Worm (Caenorhabditis elegans) whole organism, mixed stage, embryonic: ENCODE measurements around the gene marg-1.

Source experiments
- M03D4.4 ChIP-seq: sonication (generic microtip); optimal IDR thresholded peaks from 2 replicates; lab custom pipeline; 2017; ENCODE audit warnings: mild to moderate bottlenecking, missing genetic modification characterization, missing compliant biosample characterization
- bed-3 ChIP-seq: fragments of 200-800 bp; sonication (Bioruptor generic); optimal IDR thresholded peaks from 3 replicates; lab custom pipeline; 2018; ENCODE audit warnings: mild to moderate bottlenecking, missing genetic modification characterization, moderate library complexity, missing compliant biosample characterization
- blmp-1 ChIP-seq: fragments of 150-350 bp; optimal IDR thresholded peaks from 2 replicates; lab custom pipeline; 2014; ENCODE audit warnings: missing biosample characterization, missing genetic modification characterization
- ceh-39 ChIP-seq: fragments of 150-350 bp; optimal IDR thresholded peaks from 2 replicates; lab custom pipeline; 2014; ENCODE audit warnings: missing biosample characterization, missing genetic modification characterization
- ceh-43 ChIP-seq: fragments of 200-800 bp; sonication (Bioruptor generic); optimal IDR thresholded peaks from 2 replicates; lab custom pipeline; 2018; ENCODE audit warnings: mild to moderate bottlenecking, missing genetic modification characterization, moderate library complexity, missing compliant biosample characterization
- ceh-83 ChIP-seq: fragments of 200-800 bp; sonication (Bioruptor generic); optimal IDR thresholded peaks from 2 replicates; lab custom pipeline; 2018; ENCODE audit warnings: mild to moderate bottlenecking, missing genetic modification characterization, missing compliant biosample characterization
- ces-1 ChIP-seq: fragments of 150-350 bp; optimal IDR thresholded peaks from 2 replicates; lab custom pipeline; 2014; ENCODE audit warnings: missing biosample characterization, missing genetic modification reagents, missing genetic modification characterization
- cnd-1 ChIP-seq: fragments of 200-800 bp; sonication (Bioruptor generic); optimal IDR thresholded peaks from 2 replicates; lab custom pipeline; 2018; ENCODE audit warnings: mild to moderate bottlenecking, missing genetic modification characterization, missing compliant biosample characterization
- drap-1 ChIP-seq: fragments of 200-800 bp; sonication (Bioruptor generic); optimal IDR thresholded peaks from 3 replicates; lab custom pipeline; 2018; ENCODE audit warnings: mild to moderate bottlenecking, missing genetic modification characterization, missing compliant biosample characterization
- elt-1 ChIP-seq: sonication (generic microtip); optimal IDR thresholded peaks from 2 replicates; lab custom pipeline; 2017; ENCODE audit warnings: missing genetic modification characterization, mild to moderate bottlenecking, missing compliant biosample characterization, antibody characterized with exemption, moderate library complexity, borderline replicate concordance; ENCODE audit not compliant: insufficient read depth
- elt-3 ChIP-seq: fragments of 150-350 bp; optimal IDR thresholded peaks from 2 replicates; lab custom pipeline; 2014; ENCODE audit warnings: missing biosample characterization, missing genetic modification characterization
- flh-1 ChIP-seq: fragments of 200-800 bp; sonication (Bioruptor generic); optimal IDR thresholded peaks from 2 replicates; lab custom pipeline; 2018; ENCODE audit warnings: mild to moderate bottlenecking, missing genetic modification characterization, moderate library complexity, missing compliant biosample characterization
- ham-2 ChIP-seq: fragments of 200-800 bp; sonication (Bioruptor generic); optimal IDR thresholded peaks from 2 replicates; lab custom pipeline; 2018; ENCODE audit warnings: mild to moderate bottlenecking, missing genetic modification characterization, missing compliant biosample characterization
- hlh-1 ChIP-seq: fragments of 150-350 bp; optimal IDR thresholded peaks from 2 replicates; lab custom pipeline; 2014; ENCODE audit warnings: missing biosample characterization, missing genetic modification reagents, missing genetic modification characterization
- lin-13 ChIP-seq: fragments of 150-350 bp; optimal IDR thresholded peaks from 2 replicates; lab custom pipeline; 2014; ENCODE audit warnings: missing biosample characterization, missing genetic modification characterization
- lin-32 ChIP-seq: fragments of 200-800 bp; sonication (Bioruptor generic); optimal IDR thresholded peaks from 2 replicates; lab custom pipeline; 2018; ENCODE audit warnings: mild to moderate bottlenecking, missing genetic modification characterization, missing compliant biosample characterization
- lsy-2 ChIP-seq: fragments of 150-350 bp; optimal IDR thresholded peaks from 2 replicates; lab custom pipeline; 2014; ENCODE audit warnings: missing biosample characterization, missing genetic modification characterization
- mab-5 ChIP-seq: fragments of 150-350 bp; optimal IDR thresholded peaks from 2 replicates; lab custom pipeline; 2014; ENCODE audit warnings: missing biosample characterization, missing genetic modification characterization
- mep-1 ChIP-seq: fragments of 150-350 bp; optimal IDR thresholded peaks from 2 replicates; lab custom pipeline; 2017; ENCODE audit warnings: missing biosample characterization, missing genetic modification reagents, missing genetic modification characterization, inconsistent platforms
- mls-2 ChIP-seq: sonication (generic microtip); optimal IDR thresholded peaks from 2 replicates; lab custom pipeline; 2016; ENCODE audit warnings: mild to moderate bottlenecking, missing genetic modification characterization, moderate library complexity, missing compliant biosample characterization
- nhr-12 ChIP-seq: fragments of 150-350 bp; optimal IDR thresholded peaks from 2 replicates; lab custom pipeline; 2014; ENCODE audit warnings: missing biosample characterization, missing genetic modification characterization
- nhr-2 ChIP-seq: fragments of 150-350 bp; optimal IDR thresholded peaks from 2 replicates; lab custom pipeline; 2014; ENCODE audit warnings: missing biosample characterization, missing genetic modification characterization
- nhr-237 ChIP-seq: fragments of 150-350 bp; optimal IDR thresholded peaks from 2 replicates; lab custom pipeline; 2014; ENCODE audit warnings: missing biosample characterization, missing genetic modification characterization
- nhr-28 ChIP-seq: fragments of 150-350 bp; optimal IDR thresholded peaks from 2 replicates; lab custom pipeline; 2014; ENCODE audit warnings: missing biosample characterization, missing genetic modification characterization
- nhr-76 ChIP-seq: sonication (generic microtip); optimal IDR thresholded peaks from 2 replicates; lab custom pipeline; 2017; ENCODE audit warnings: missing biosample characterization, missing genetic modification characterization
- pha-4 ChIP-seq: fragments of 150-350 bp; optimal IDR thresholded peaks from 2 replicates; lab custom pipeline; 2018; ENCODE audit warnings: missing biosample characterization, missing genetic modification reagents, missing genetic modification characterization
- sem-2 ChIP-seq: fragments of 200-800 bp; sonication (Bioruptor generic); optimal IDR thresholded peaks from 2 replicates; lab custom pipeline; 2018; ENCODE audit warnings: mild to moderate bottlenecking, missing genetic modification characterization, missing compliant biosample characterization
- snpc-4 ChIP-seq: fragments of 150-350 bp; optimal IDR thresholded peaks from 2 replicates; lab custom pipeline; 2014; ENCODE audit warnings: missing biosample characterization, missing genetic modification characterization
- sptf-1 ChIP-seq: sonication (generic microtip); optimal IDR thresholded peaks from 2 replicates; lab custom pipeline; 2017; ENCODE audit warnings: mild to moderate bottlenecking, missing genetic modification characterization, moderate library complexity, missing compliant biosample characterization
- tbx-8 ChIP-seq: fragments of 200-800 bp; sonication (Bioruptor generic); optimal IDR thresholded peaks from 2 replicates; lab custom pipeline; 2018; ENCODE audit warnings: mild to moderate bottlenecking, missing genetic modification characterization, moderate library complexity, missing compliant biosample characterization
- unc-120 ChIP-seq: sonication (generic microtip); optimal IDR thresholded peaks from 2 replicates; lab custom pipeline; 2017; ENCODE audit warnings: missing genetic modification characterization, missing compliant biosample characterization; ENCODE audit not compliant: poor library complexity, severe bottlenecking
- unc-39 ChIP-seq: fragments of 150-350 bp; optimal IDR thresholded peaks from 2 replicates; lab custom pipeline; 2014; ENCODE audit warnings: missing biosample characterization, missing genetic modification characterization
- unc-62 ChIP-seq: fragments of 150-350 bp; optimal IDR thresholded peaks from 2 replicates; lab custom pipeline; 2014; ENCODE audit warnings: missing biosample characterization, missing genetic modification reagents, missing genetic modification characterization
- ztf-11 ChIP-seq: fragments of 150-350 bp; optimal IDR thresholded peaks from 2 replicates; lab custom pipeline; 2014; ENCODE audit warnings: missing biosample characterization, missing genetic modification characterization

The marg-1 gene

DNA sequence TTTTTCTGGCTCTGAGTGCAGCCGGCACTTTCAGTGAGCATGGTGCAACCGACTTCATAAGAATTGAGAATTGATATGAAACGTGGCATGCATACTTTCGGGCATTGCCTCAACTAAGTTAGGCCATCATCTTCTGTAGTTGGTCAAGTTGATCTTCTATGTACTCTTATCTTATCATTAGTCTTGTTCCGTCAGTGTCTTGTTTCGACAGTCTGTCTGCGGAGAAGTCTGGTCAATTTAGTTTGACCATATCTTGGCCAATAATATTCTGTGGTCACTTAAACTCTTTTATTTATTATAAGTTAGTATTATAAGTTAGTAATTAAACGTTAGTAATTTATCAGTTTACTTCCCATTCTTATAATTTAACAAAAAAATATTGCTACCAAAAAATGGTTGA is 24.7 kb downstream of the marg-1 start:
- no peak for TF ChIP-seq snpc-4 (tag; lab: Kevin White, UChicago)
- no peak for TF ChIP-seq ces-1 (GFP tag; lab: Kevin White, UChicago)
- TF ChIP-seq elt-1 (tag; lab: Kevin White, UChicago), result no peak
- no peak for TF ChIP-seq sptf-1 (tag; lab: Kevin White, UChicago)
- TF ChIP-seq flh-1, result no peak
- TF ChIP-seq unc-62 (GFP tag; lab: Kevin White, UChicago), result no peak
- TF ChIP-seq sem-2 (GFP tag; lab: Kevin White, UChicago), result no peak
- TF ChIP-seq ceh-43 (GFP tag; lab: Kevin White, UChicago), result no peak
- TF ChIP-seq ztf-11 (tag; lab: Kevin White, UChicago), result no peak
- no peak for TF ChIP-seq pha-4 (tag; lab: Kevin White, UChicago)
- TF ChIP-seq lin-32, result no peak
- no peak for TF ChIP-seq M03D4.4 (tag; lab: Kevin White, UChicago)
- TF ChIP-seq ham-2, result no peak
- no peak for TF ChIP-seq hlh-1 (tag; lab: Kevin White, UChicago)
- TF ChIP-seq nhr-76, result no peak
- TF ChIP-seq mep-1 (tag; lab: Kevin White, UChicago), result no peak
- no peak for TF ChIP-seq nhr-28 (tag; lab: Kevin White, UChicago)
- TF ChIP-seq drap-1, result no peak

ce11 chrX:3755753-3756152 is 25.2 kb downstream of the marg-1 start:
- TF ChIP-seq unc-62 (GFP tag; lab: Kevin White, UChicago) (no peak), lin-13 (no peak), snpc-4 (tag; lab: Kevin White, UChicago) (no peak), mep-1 (tag; lab: Kevin White, UChicago) (no peak), ceh-39 (no peak), elt-3 (tag; lab: Kevin White, UChicago) (no peak), flh-1 (no peak), bed-3 (no peak), mls-2 (tag; lab: Kevin White, UChicago) (no peak), ces-1 (GFP tag; lab: Kevin White, UChicago) (no peak), elt-1 (tag; lab: Kevin White, UChicago) (no peak), blmp-1 (tag; lab: Kevin White, UChicago) (no peak), tbx-8 (no peak)

DNA sequence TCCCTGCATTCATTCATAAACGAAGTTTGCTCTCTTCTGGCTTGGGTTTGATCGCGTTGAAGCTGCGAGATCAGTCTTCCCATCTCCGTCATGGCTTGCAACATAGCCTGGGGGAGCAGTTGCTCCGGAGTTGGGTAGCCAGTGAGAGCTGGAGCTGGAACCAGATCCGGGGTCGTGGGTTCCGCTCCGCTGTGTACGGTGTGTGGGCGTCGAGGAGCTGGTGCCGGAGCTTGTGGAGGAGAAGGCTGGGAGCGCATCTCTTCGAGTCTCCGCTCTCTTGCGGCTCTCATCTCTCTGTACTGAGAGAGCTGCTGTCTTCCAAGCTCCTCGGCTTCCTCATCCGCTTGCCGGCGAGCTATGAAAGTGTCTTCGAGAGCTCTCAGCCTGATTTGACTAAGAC is 28.5 kb downstream of the marg-1 start:
- TF ChIP-seq lin-13 (no peak), unc-120 (tag; lab: Kevin White, UChicago) (no peak), cnd-1 (no peak), nhr-237 (tag; lab: Kevin White, UChicago) (no peak), flh-1 (no peak), nhr-12 (no peak), elt-1 (tag; lab: Kevin White, UChicago) (no peak), pha-4 (tag; lab: Kevin White, UChicago) (no peak), ceh-43 (GFP tag; lab: Kevin White, UChicago) (no peak), snpc-4 (tag; lab: Kevin White, UChicago) (no peak)

DNA sequence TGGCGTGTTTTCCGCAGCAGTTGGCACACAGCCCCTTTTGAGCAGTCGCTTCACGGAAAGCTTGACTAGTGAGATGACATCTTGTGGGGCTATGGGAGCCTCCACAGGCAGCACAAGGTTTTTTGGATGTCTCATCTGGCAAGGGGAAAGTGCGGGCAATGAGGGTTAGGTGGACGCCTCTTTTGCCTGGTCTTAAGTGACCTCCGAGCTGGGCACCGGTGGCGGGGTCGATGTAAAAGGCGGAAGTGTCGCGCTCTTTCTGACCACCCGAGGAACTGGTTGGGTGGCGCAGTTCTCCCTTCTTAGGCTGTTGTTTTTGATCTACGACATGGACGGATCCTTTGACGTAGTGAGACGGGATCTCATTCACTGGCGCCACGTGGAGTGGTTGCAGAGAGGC is 29.6 kb downstream of the marg-1 start:
- TF ChIP-seq blmp-1 (tag; lab: Kevin White, UChicago), result no peak
- TF ChIP-seq tbx-8, result no peak
- no peak for TF ChIP-seq unc-120 (tag; lab: Kevin White, UChicago)
- no peak for TF ChIP-seq ham-2
- no peak for TF ChIP-seq sptf-1 (tag; lab: Kevin White, UChicago)
- TF ChIP-seq mls-2 (tag; lab: Kevin White, UChicago), result no peak
- no peak for TF ChIP-seq unc-39
- TF ChIP-seq snpc-4 (tag; lab: Kevin White, UChicago), result no peak
- TF ChIP-seq mab-5 (tag; lab: Kevin White, UChicago), result no peak
- no peak for TF ChIP-seq nhr-28 (tag; lab: Kevin White, UChicago)

DNA sequence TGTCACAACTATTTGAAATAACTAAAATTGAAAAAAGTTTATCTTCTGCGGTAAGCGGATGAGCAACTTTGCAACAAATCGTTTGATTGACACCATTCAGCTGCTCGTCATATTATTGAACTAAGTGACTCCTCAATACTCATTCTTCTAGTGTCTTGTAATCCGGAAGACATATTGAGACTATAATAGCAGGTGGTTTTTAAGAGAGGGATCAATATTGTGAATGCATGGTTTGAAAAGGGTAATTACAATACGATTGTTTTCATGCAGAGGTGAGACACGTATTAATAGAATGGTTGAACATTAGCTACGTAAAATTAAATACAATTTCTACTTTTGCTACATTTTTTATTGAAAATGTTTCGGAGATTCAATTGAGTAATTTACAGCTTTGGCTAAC is 37.8 kb downstream of the marg-1 start:
- TF ChIP-seq lsy-2 (tag; lab: Kevin White, UChicago) (no peak), ham-2 (no peak), nhr-2 (tag; lab: Kevin White, UChicago) (no peak), cnd-1 (no peak), bed-3 (no peak), ceh-83 (no peak), nhr-237 (tag; lab: Kevin White, UChicago) (no peak), elt-3 (tag; lab: Kevin White, UChicago) (no peak), nhr-76 (no peak)
